Worm (Caenorhabditis elegans): Measurements from ENCODE around the gene nbet-1.
A peak's percentile ranks its signal among the peaks of the same experiment; 100 is the strongest.

Gene nbet-1

DNA sequence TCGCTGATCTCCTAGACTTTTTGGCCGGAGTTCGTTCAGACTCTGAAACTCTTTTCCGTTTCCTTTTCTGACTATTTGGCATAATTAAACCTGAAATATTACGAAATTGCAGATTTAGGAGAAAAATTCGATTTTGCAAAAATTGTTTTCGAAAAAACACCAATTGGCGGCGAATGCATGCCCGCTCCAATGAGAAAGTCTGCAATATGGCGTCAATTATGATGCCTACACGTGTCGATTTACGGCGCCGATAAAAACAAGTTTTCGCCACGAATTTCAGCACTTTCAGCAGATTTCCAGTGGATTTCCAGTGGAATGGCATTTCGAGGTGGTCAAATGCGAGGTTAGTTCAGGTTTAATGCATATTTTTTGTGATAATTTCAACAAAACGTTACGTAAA lies at the start of gene nbet-1, which contains the start of gene Y59E9AL.36:
Gene nbet-1 (plus strand): TSS at position 112 of the 400 bp plus-strand sequence.
Gene Y59E9AL.36 (minus strand): TSS at position 92 of the 400 bp plus-strand sequence.
- no peak for TF ChIP-seq ceh-100 (GFP tag; IDR thresholded peaks at IDR 0.05)
- no peak for TF ChIP-seq C06A6.2 (GFP tag; conservative IDR thresholded peaks at IDR 0.05)
- TF ChIP-seq ztf-25 (GFP tag; IDR thresholded peaks at IDR 0.05) = no peak
- peak; percentile 48 for TF ChIP-seq D2030.7 (GFP tag; IDR thresholded peaks at IDR 0.05)
- peak; percentile 60 for TF ChIP-seq lsl-1 (GFP tag; optimal IDR thresholded peaks at IDR 0.05)
- no peak for TF ChIP-seq hsf-1 (GFP tag; IDR thresholded peaks at IDR 0.05)
- no peak for TF ChIP-seq egl-44 (GFP tag; IDR thresholded peaks at IDR 0.05)
- TF ChIP-seq him-1 (tag; optimal IDR thresholded peaks at IDR 0.05) = no peak
- TF ChIP-seq xnd-1 (tag; optimal IDR thresholded peaks at IDR 0.05) = no peak
- no peak for TF ChIP-seq nfya-2 (GFP tag; IDR thresholded peaks at IDR 0.05)
- no peak for TF ChIP-seq gei-17 (GFP tag; optimal IDR thresholded peaks at IDR 0.05)
- TF ChIP-seq bed-2 (GFP tag; IDR thresholded peaks at IDR 0.05) = no peak
- TF ChIP-seq nhr-90 (tag; optimal IDR thresholded peaks at IDR 0.05) = no peak
- TF ChIP-seq chd-7 (tag; optimal IDR thresholded peaks at IDR 0.05) = no peak
- no peak for TF ChIP-seq hlh-12 (tag; optimal IDR thresholded peaks at IDR 0.05)
- 0 out of 2 replicates have a peak, but pooled peaks have one; percentile 14 for TF ChIP-seq C17E4.6 (GFP tag; IDR thresholded peaks at IDR 0.05)
- TF ChIP-seq cebp-2 (GFP tag; IDR thresholded peaks at IDR 0.05) = no peak
- TF ChIP-seq lsy-27 (tag; optimal IDR thresholded peaks at IDR 0.05; ENCODE audit: borderline replicate concordance, insufficient read depth) = no peak
- TF ChIP-seq Y95B8A.8 (GFP tag; IDR thresholded peaks at IDR 0.05) = no peak
- no peak for TF ChIP-seq Y79H2A.3 (GFP tag; conservative IDR thresholded peaks at IDR 0.05)
- peak in 1 of 3 experiments; percentile 70 for TF ChIP-seq lin-35 (GFP tag; optimal IDR thresholded peaks at IDR 0.05)
- no peak for TF ChIP-seq sea-2 (GFP tag; IDR thresholded peaks at IDR 0.05)
- peak; percentile 62 for TF ChIP-seq rcor-1 (GFP tag; IDR thresholded peaks at IDR 0.05)
- no peak for TF ChIP-seq Y53F4B.3 (GFP tag; IDR thresholded peaks at IDR 0.05)
- TF ChIP-seq B0261.1 (tag; optimal IDR thresholded peaks at IDR 0.05) = no peak
- no peak for TF ChIP-seq B0019.2 (GFP tag; conservative IDR thresholded peaks at IDR 0.05)
- no peak for TF ChIP-seq B0035.1 (tag; optimal IDR thresholded peaks at IDR 0.05)
- TF ChIP-seq ccch-3 (GFP tag; optimal IDR thresholded peaks at IDR 0.05) = no peak
- TF ChIP-seq tbp1 (GFP tag; optimal IDR thresholded peaks at IDR 0.05) = peak; percentile 67
- TF ChIP-seq hmg-1.2 (GFP tag; IDR thresholded peaks at IDR 0.05) = peak; percentile 49
- peak; percentile 65 for TF ChIP-seq B0336.3 (GFP tag; IDR thresholded peaks at IDR 0.05)
- no peak for TF ChIP-seq F57C9.4 (tag; optimal IDR thresholded peaks at IDR 0.05)
- no peak for TF ChIP-seq nfya-1 (tag; optimal IDR thresholded peaks at IDR 0.05; ENCODE audit: borderline replicate concordance, insufficient read depth)
- TF ChIP-seq unc-130 (GFP tag; optimal IDR thresholded peaks at IDR 0.05) = no peak
- peak; percentile 23 for TF ChIP-seq lin-40 (tag; optimal IDR thresholded peaks at IDR 0.05)
- TF ChIP-seq sdz-38 (tag; optimal IDR thresholded peaks at IDR 0.05) = no peak
- TF ChIP-seq nhr-120 (GFP tag; IDR thresholded peaks at IDR 0.05) = no peak
- no peak for TF ChIP-seq ceh-58 (GFP tag; IDR thresholded peaks at IDR 0.05)
- no peak for TF ChIP-seq F57A8.1 (GFP tag; optimal IDR thresholded peaks at IDR 0.05)
- no peak for TF ChIP-seq F37B4.10 (GFP tag; IDR thresholded peaks at IDR 0.05)
- no peak for TF ChIP-seq ets-4 (GFP tag; optimal IDR thresholded peaks at IDR 0.05)
- no peak for TF ChIP-seq ztf-26 (tag; optimal IDR thresholded peaks at IDR 0.05)
- no peak for TF ChIP-seq aptf-2 (GFP tag; conservative IDR thresholded peaks at IDR 0.05)
- no peak for TF ChIP-seq mel-28 (tag; optimal IDR thresholded peaks at IDR 0.05; ENCODE audit: borderline replicate concordance)
- TF ChIP-seq mcd-1 (GFP tag; IDR thresholded peaks at IDR 0.05) = peak; percentile 94
- no peak for TF ChIP-seq F49E8.2 (tag; optimal IDR thresholded peaks at IDR 0.05; ENCODE audit: insufficient read depth)
- TF ChIP-seq ztf-18 (tag; optimal IDR thresholded peaks at IDR 0.05) = peak; percentile 64
- peak; percentile 56 for TF ChIP-seq ZK185.1 (tag; optimal IDR thresholded peaks at IDR 0.05; ENCODE audit: poor library complexity, severe bottlenecking)

Data from whole organism, young adult.